Fruit fly (Drosophila melanogaster) whole organism, embryonic: ENCODE data around the gene CG12016.

Experiments
- Bdp1 ChIP-seq: fragments of 200-800 bp; sonication (Bioruptor generic); optimal IDR thresholded peaks from 3 replicates; lab custom pipeline; 2016; ENCODE audit warnings: missing biosample characterization, missing genetic modification characterization
- BtbVII ChIP-seq: fragments of 200-800 bp; sonication (Bioruptor generic); optimal IDR thresholded peaks from 3 replicates; lab custom pipeline; 2017; ENCODE audit warnings: missing biosample characterization, mild to moderate bottlenecking, missing genetic modification characterization
- C15 ChIP-seq: fragments of 200-800 bp; sonication (Bioruptor generic); IDR thresholded peaks from 3 replicates; pipeline ENCODE4 v1.3.6; 2022; ENCODE audit warnings: missing biosample characterization, missing genetic modification characterization
- CG10321 ChIP-seq: fragments of 200-800 bp; sonication (Bioruptor generic); IDR thresholded peaks from 2 replicates; pipeline ENCODE4 v1.3.6; 2022; ENCODE audit warnings: missing biosample characterization, missing genetic modification characterization
- CG12391 ChIP-seq: fragments of 200-800 bp; sonication (Bioruptor generic); optimal IDR thresholded peaks from 3 replicates; lab custom pipeline; 2018; ENCODE audit warnings: missing biosample characterization, mild to moderate bottlenecking, missing genetic modification characterization, moderate library complexity
- CG13123 ChIP-seq: fragments of 200-800 bp; sonication (Bioruptor generic); optimal IDR thresholded peaks from 2 replicates; lab custom pipeline; 2016; ENCODE audit warnings: missing biosample characterization, missing genetic modification characterization
- CG15601 ChIP-seq: fragments of 200-800 bp; sonication (Bioruptor generic); optimal IDR thresholded peaks from 3 replicates; lab custom pipeline; 2019; ENCODE audit warnings: missing biosample characterization, mild to moderate bottlenecking, missing genetic modification characterization, moderate library complexity
- CG15696 ChIP-seq: fragments of 200-800 bp; sonication (Bioruptor generic); optimal IDR thresholded peaks from 2 replicates; lab custom pipeline; 2019; ENCODE audit warnings: missing biosample characterization, mild to moderate bottlenecking, missing genetic modification characterization, moderate library complexity
- CG18262 ChIP-seq: fragments of 200-800 bp; optimal IDR thresholded peaks from 3 replicates; lab custom pipeline; 2019; ENCODE audit warnings: missing biosample characterization, mild to moderate bottlenecking, missing genetic modification characterization, moderate library complexity
- CG18599 ChIP-seq: fragments of 200-800 bp; sonication (Bioruptor generic); optimal IDR thresholded peaks from 3 replicates; lab custom pipeline; 2017; ENCODE audit warnings: missing biosample characterization, missing genetic modification characterization, mild to moderate bottlenecking, moderate library complexity, missing genetic modification reagents
- CG2120 ChIP-seq: fragments of 200-800 bp; sonication (Bioruptor generic); optimal IDR thresholded peaks from 3 replicates; lab custom pipeline; 2016; ENCODE audit warnings: missing biosample characterization, missing genetic modification characterization
- CG32767 ChIP-seq: fragments of 200-800 bp; sonication (Bioruptor generic); IDR thresholded peaks from 2 replicates; pipeline ENCODE4 v1.3.6; 2022; ENCODE audit warnings: missing biosample characterization, missing genetic modification characterization
- CG33557 ChIP-seq: fragments of 200-800 bp; sonication (Bioruptor generic); optimal IDR thresholded peaks from 2 replicates; lab custom pipeline; 2019; ENCODE audit warnings: missing biosample characterization, mild to moderate bottlenecking, missing genetic modification characterization, moderate library complexity
- CG34422 ChIP-seq: fragments of 200-800 bp; sonication (Bioruptor generic); IDR thresholded peaks from 3 replicates; pipeline ENCODE4 v1.3.6; 2022; ENCODE audit warnings: missing biosample characterization, missing genetic modification characterization
- CG4360 ChIP-seq: fragments of 200-800 bp; sonication (Bioruptor generic); IDR thresholded peaks from 2 replicates; pipeline ENCODE4 v1.3.6; 2022; ENCODE audit warnings: missing biosample characterization, missing genetic modification characterization
- CG4404 ChIP-seq: fragments of 200-800 bp; sonication (Bioruptor generic); IDR thresholded peaks from 2 replicates; pipeline ENCODE4 v1.3.6; 2022; ENCODE audit warnings: missing biosample characterization, missing genetic modification characterization
- CG4617 ChIP-seq: fragments of 200-800 bp; sonication (Bioruptor generic); optimal IDR thresholded peaks from 3 replicates; lab custom pipeline; 2016; ENCODE audit warnings: missing biosample characterization, missing genetic modification characterization, borderline replicate concordance
- CG6813 ChIP-seq: fragments of 200-800 bp; sonication (Bioruptor generic); optimal IDR thresholded peaks from 2 replicates; lab custom pipeline; 2017; ENCODE audit warnings: missing biosample characterization, missing genetic modification characterization, mild to moderate bottlenecking, moderate library complexity, missing genetic modification reagents
- CG7271 ChIP-seq: fragments of 200-800 bp; sonication (Bioruptor generic); optimal IDR thresholded peaks from 2 replicates; lab custom pipeline; 2018; ENCODE audit warnings: missing biosample characterization, mild to moderate bottlenecking, missing genetic modification characterization, moderate library complexity
- CG9215 ChIP-seq: fragments of 200-800 bp; sonication (Bioruptor generic); IDR thresholded peaks from 2 replicates; pipeline ENCODE4 v1.3.6; 2022; ENCODE audit warnings: missing biosample characterization, missing genetic modification characterization
- CG9727 ChIP-seq: fragments of 200-800 bp; sonication (Bioruptor generic); optimal IDR thresholded peaks from 3 replicates; lab custom pipeline; 2017; ENCODE audit warnings: missing biosample characterization, mild to moderate bottlenecking, missing genetic modification characterization
- D ChIP-seq, 2 experiments: fragments of 200-800 bp in 1 of 2; fragments of >200 bp in 1 of 2; sonication (Bioruptor generic) in 1 of 2; optimal IDR thresholded peaks; 2 replicates in 1 of 2; 3 replicates in 1 of 2; lab custom pipeline; 2017; ENCODE audit warnings: mild to moderate bottlenecking in 1 of 2, missing biosample characterization in 1 of 2, missing genetic modification characterization in 1 of 2, missing genetic modification reagents in 1 of 2
- Dek ChIP-seq: fragments of 200-800 bp; sonication (Bioruptor generic); optimal IDR thresholded peaks from 3 replicates; lab custom pipeline; 2019; ENCODE audit warnings: missing biosample characterization, mild to moderate bottlenecking, missing genetic modification characterization, moderate library complexity
- Drgx ChIP-seq: fragments of 200-800 bp; sonication (Bioruptor generic); IDR thresholded peaks from 2 replicates; pipeline ENCODE4 v1.3.6; 2022; ENCODE audit warnings: missing biosample characterization, missing genetic modification characterization
- Ets97D ChIP-seq: fragments of 200-800 bp; sonication (Bioruptor generic); optimal IDR thresholded peaks from 3 replicates; lab custom pipeline; 2016; ENCODE audit warnings: missing biosample characterization, missing genetic modification characterization
- Hsf ChIP-seq: fragments of 200-800 bp; sonication (Bioruptor generic); optimal IDR thresholded peaks from 3 replicates; lab custom pipeline; 2016; ENCODE audit warnings: missing biosample characterization, missing genetic modification characterization
- MBD-R2 ChIP-seq: fragments of 200-800 bp; sonication (Bioruptor generic); IDR thresholded peaks from 2 replicates; pipeline ENCODE4 v1.3.6; 2022; ENCODE audit warnings: missing biosample characterization, missing genetic modification characterization
- Max ChIP-seq: fragments of 200-800 bp; sonication (Bioruptor generic); optimal IDR thresholded peaks from 2 replicates; lab custom pipeline; 2016; ENCODE audit warnings: missing biosample characterization, mild to moderate bottlenecking, missing genetic modification characterization
- Med ChIP-seq: fragments of 200-800 bp; sonication (Bioruptor generic); peaks from one replicate; lab custom pipeline; 2016; ENCODE audit warnings: missing biosample characterization, missing genetic modification characterization, mild to moderate bottlenecking, inconsistent platforms, moderate library complexity
- Poxn ChIP-seq: fragments of 200-800 bp; sonication (Bioruptor generic); IDR thresholded peaks from 2 replicates; pipeline ENCODE4 v1.3.6; 2022; ENCODE audit warnings: missing biosample characterization, missing genetic modification characterization
- Side ChIP-seq: fragments of 200-800 bp; sonication (Bioruptor generic); optimal IDR thresholded peaks from 2 replicates; lab custom pipeline; 2016; ENCODE audit warnings: missing biosample characterization, missing genetic modification characterization
- Spps ChIP-seq: fragments of 200-800 bp; sonication (Bioruptor generic); optimal IDR thresholded peaks from 2 replicates; lab custom pipeline; 2018; ENCODE audit warnings: missing biosample characterization, mild to moderate bottlenecking, missing genetic modification characterization
- Ssrp ChIP-seq: fragments of 200-800 bp; sonication (Bioruptor generic); optimal IDR thresholded peaks from 2 replicates; lab custom pipeline; 2018; ENCODE audit warnings: missing biosample characterization, mild to moderate bottlenecking, missing genetic modification characterization, moderate library complexity
- Tbp ChIP-seq: fragments of >200 bp; optimal IDR thresholded peaks from 2 replicates; lab custom pipeline; 2018; ENCODE audit warnings: missing biosample characterization, missing genetic modification characterization
- Xbp1 ChIP-seq: fragments of 200-800 bp; sonication (Bioruptor generic); optimal IDR thresholded peaks from 3 replicates; lab custom pipeline; 2016; ENCODE audit warnings: missing biosample characterization, mild to moderate bottlenecking, missing genetic modification characterization
- btn ChIP-seq: fragments of 200-800 bp; sonication (Bioruptor generic); optimal IDR thresholded peaks from 2 replicates; lab custom pipeline; 2016; ENCODE audit warnings: missing biosample characterization, missing genetic modification characterization
- chif ChIP-seq, 2 experiments: fragments of 200-800 bp; sonication (Bioruptor generic); optimal IDR thresholded peaks; 3 replicates each; lab custom pipeline; 2016; ENCODE audit warnings: missing biosample characterization in 2 of 2, missing genetic modification characterization in 2 of 2
- dimm ChIP-seq: fragments of 200-800 bp; sonication (Bioruptor generic); IDR thresholded peaks from 2 replicates; pipeline ENCODE4 v1.3.6; 2022; ENCODE audit warnings: missing biosample characterization, missing genetic modification characterization
- dm ChIP-seq: fragments of 200-800 bp; sonication (Bioruptor generic); optimal IDR thresholded peaks from 3 replicates; lab custom pipeline; 2016; ENCODE audit warnings: missing biosample characterization, missing genetic modification characterization
- dmrt11E ChIP-seq: fragments of 200-800 bp; sonication (Bioruptor generic); optimal IDR thresholded peaks from 3 replicates; lab custom pipeline; 2018; ENCODE audit warnings: missing biosample characterization, mild to moderate bottlenecking, missing genetic modification characterization, moderate library complexity
- dpn ChIP-seq, 2 experiments: fragments of 200-800 bp; sonication (Bioruptor generic); optimal IDR thresholded peaks; 3 replicates each; lab custom pipeline; 2016; ENCODE audit warnings: missing biosample characterization in 2 of 2, missing genetic modification characterization in 2 of 2
- emc ChIP-seq: fragments of 200-800 bp; sonication (Bioruptor generic); optimal IDR thresholded peaks from 2 replicates; lab custom pipeline; 2016; ENCODE audit warnings: missing biosample characterization, missing genetic modification characterization
- fd102C ChIP-seq: fragments of 200-800 bp; sonication (Bioruptor generic); optimal IDR thresholded peaks from 2 replicates; lab custom pipeline; 2018; ENCODE audit warnings: missing biosample characterization, mild to moderate bottlenecking, missing genetic modification characterization, moderate library complexity
- fd64A ChIP-seq: fragments of 200-800 bp; sonication (Bioruptor generic); optimal IDR thresholded peaks from 3 replicates; lab custom pipeline; 2018; ENCODE audit warnings: missing biosample characterization, mild to moderate bottlenecking, missing genetic modification characterization
- gem ChIP-seq: fragments of 200-800 bp; sonication (Bioruptor generic); optimal IDR thresholded peaks from 2 replicates; lab custom pipeline; 2019; ENCODE audit warnings: missing biosample characterization, mild to moderate bottlenecking, missing genetic modification characterization, moderate library complexity
- grn ChIP-seq: fragments of 200-800 bp; sonication (Bioruptor generic); optimal IDR thresholded peaks from 3 replicates; lab custom pipeline; 2017; ENCODE audit warnings: missing biosample characterization, missing genetic modification characterization
- ham ChIP-seq: fragments of 200-800 bp; sonication (Bioruptor generic); IDR thresholded peaks from 2 replicates; pipeline ENCODE4 v1.3.6; 2022; ENCODE audit warnings: missing biosample characterization, missing genetic modification characterization
- ken ChIP-seq: fragments of 200-800 bp; sonication (Bioruptor generic); IDR thresholded peaks from 3 replicates; pipeline ENCODE4 v1.3.6; 2022; ENCODE audit warnings: missing biosample characterization, missing genetic modification characterization
- nerfin-1 ChIP-seq: fragments of 200-800 bp; sonication (Bioruptor generic); optimal IDR thresholded peaks from 3 replicates; lab custom pipeline; 2019; ENCODE audit warnings: missing biosample characterization, mild to moderate bottlenecking, missing genetic modification characterization, moderate library complexity
- pros ChIP-seq: fragments of 200-800 bp; sonication (Bioruptor generic); optimal IDR thresholded peaks from 3 replicates; lab custom pipeline; 2019; ENCODE audit warnings: missing biosample characterization, mild to moderate bottlenecking, missing genetic modification characterization, moderate library complexity
- salm ChIP-seq: fragments of 200-800 bp; sonication (Bioruptor generic); optimal IDR thresholded peaks from 2 replicates; lab custom pipeline; 2018; ENCODE audit warnings: missing biosample characterization, mild to moderate bottlenecking, missing genetic modification characterization
- yki ChIP-seq: fragments of >200 bp; optimal IDR thresholded peaks from 3 replicates; lab custom pipeline; 2018

CG12016 gene

dm6 chr3L:3305430-3305829, 13.9 kb upstream of the CG12016 start (continued):
- TF ChIP-seq yki (lab: Kevin White, UChicago) = no peak
- peak; percentile 29 for TF ChIP-seq Side (GFP tag; lab: Kevin White, UChicago)
- TF ChIP-seq dm = no peak
- peak; percentile 23 for TF ChIP-seq Bdp1 (GFP tag; lab: Kevin White, UChicago)
- TF ChIP-seq Xbp1 (GFP tag; lab: Kevin White, UChicago) = peak; percentile 13
- no peak for TF ChIP-seq CG4404 (GFP tag; lab: Robert Waterston, UW)
- TF ChIP-seq BtbVII = no peak
- TF ChIP-seq CG33557 = no peak
- TF ChIP-seq CG9215 (GFP tag; lab: Robert Waterston, UW) = no peak
- TF ChIP-seq Hsf (GFP tag; lab: Kevin White, UChicago) = peak; percentile 15
- no peak for TF ChIP-seq fd102C
- no peak for TF ChIP-seq pros (GFP tag; lab: Kevin White, UChicago)
- TF ChIP-seq D (optimal IDR thresholded peaks at IDR 0.05; lab: Kevin White, UChicago) = no peak
- peak; percentile 15 for TF ChIP-seq D (GFP tag; optimal IDR thresholded peaks at IDR 0.05; lab: Kevin White, UChicago)
- no peak for TF ChIP-seq ken (GFP tag; lab: Robert Waterston, UW)
- TF ChIP-seq CG4617 (GFP tag; lab: Kevin White, UChicago) = no peak
- TF ChIP-seq fd64A = peak; percentile 67
- TF ChIP-seq CG10321 (GFP tag; lab: Robert Waterston, UW) = peak; percentile 18; the same call in 1 of the 2 replicates
- peak; percentile 6 for TF ChIP-seq CG12391
- TF ChIP-seq Max (GFP tag; lab: Kevin White, UChicago) = peak; percentile 33
- TF ChIP-seq CG13123 (GFP tag; lab: Kevin White, UChicago) = peak; percentile 24
- TF ChIP-seq Drgx (GFP tag; lab: Robert Waterston, UW) = no peak
- no peak for TF ChIP-seq Tbp
- TF ChIP-seq grn (GFP tag; lab: Kevin White, UChicago) = peak; percentile 13
- TF ChIP-seq dimm (GFP tag; lab: Robert Waterston, UW) = no peak
- no peak for TF ChIP-seq MBD-R2 (GFP tag; lab: Robert Waterston, UW)
- TF ChIP-seq Poxn (GFP tag; lab: Robert Waterston, UW) = no peak
- no peak for TF ChIP-seq Spps
- TF ChIP-seq CG15601 (tag; lab: Kevin White, UChicago) = peak; percentile 34
- TF ChIP-seq CG7271 (tag; lab: Kevin White, UChicago) = no peak
- no peak for TF ChIP-seq CG32767
- peak; percentile 67 for TF ChIP-seq CG6813 (GFP tag; lab: Kevin White, UChicago)
- no peak for TF ChIP-seq CG4360
- TF ChIP-seq CG15696 (tag; lab: Kevin White, UChicago) = no peak
- TF ChIP-seq dmrt11E (tag; lab: Kevin White, UChicago) = peak; percentile 58
- TF ChIP-seq btn (GFP tag; lab: Kevin White, UChicago) = peak; percentile 21
- no peak for TF ChIP-seq C15
- peak; percentile 23 for TF ChIP-seq CG18262 (tag; lab: Kevin White, UChicago)
- peak; percentile 44 for TF ChIP-seq CG9727 (GFP tag; lab: Kevin White, UChicago)
- TF ChIP-seq emc (GFP tag; lab: Kevin White, UChicago) = no peak
- no peak for TF ChIP-seq Dek
- TF ChIP-seq CG2120 (GFP tag; lab: Kevin White, UChicago) = no peak
- TF ChIP-seq Med (GFP tag; lab: Kevin White, UChicago) = peak; percentile 94
- peak; percentile 6 for TF ChIP-seq CG18599 (GFP tag; lab: Kevin White, UChicago)
- TF ChIP-seq nerfin-1 (tag; lab: Kevin White, UChicago) = no peak
- no peak for TF ChIP-seq Ets97D (GFP tag; lab: Kevin White, UChicago)
- TF ChIP-seq Ssrp (tag; lab: Kevin White, UChicago) = no peak
- TF ChIP-seq CG34422 (GFP tag; lab: Robert Waterston, UW) = no peak
- no peak for TF ChIP-seq ham (GFP tag; lab: Robert Waterston, UW)
- TF ChIP-seq dpn (GFP tag; optimal IDR thresholded peaks at IDR 0.05; lab: Kevin White, UChicago) = peak; percentile 14 to 46
- TF ChIP-seq chif (GFP tag; optimal IDR thresholded peaks at IDR 0.05; lab: Kevin White, UChicago) = peak in 1 of 2 experiments; percentile 27
- TF ChIP-seq gem (tag; lab: Kevin White, UChicago) = peak; percentile 61
- TF ChIP-seq salm (tag; lab: Kevin White, UChicago) = peak; percentile 9
